Worm (Caenorhabditis elegans): ENCODE results near the gene srh-55.

srh-55 gene

ce11 chrV:15158691-15159090, 5.3 kb downstream of the srh-55 start, which contains the start of gene str-45:
TSS of gene str-45 (plus strand) at chrV:15158991.
- TF ChIP-seq ceh-18 (tag; optimal IDR thresholded peaks at IDR 0.05): no peak
- no peak for TF ChIP-seq K09A11.1 (tag; optimal IDR thresholded peaks at IDR 0.05; ENCODE audit: insufficient read depth)
- TF ChIP-seq K02D7.2 (tag; optimal IDR thresholded peaks at IDR 0.05): no peak
- TF ChIP-seq gmeb-2 (tag; optimal IDR thresholded peaks at IDR 0.05): no peak
- no peak for TF ChIP-seq ceh-6 (GFP tag; optimal IDR thresholded peaks at IDR 0.05)
- TF ChIP-seq elt-4 (tag; optimal IDR thresholded peaks at IDR 0.05): no peak
- TF ChIP-seq ref-2 (tag; optimal IDR thresholded peaks at IDR 0.05): no peak
- no peak for TF ChIP-seq ceh-48 (tag; optimal IDR thresholded peaks at IDR 0.05)
- no peak for TF ChIP-seq lim-6 (tag; optimal IDR thresholded peaks at IDR 0.05)

ce11 chrV:15162697-15163096, 9.3 kb downstream of the srh-55 start, which contains the start of gene srz-11:
TSS of gene srz-11 (plus strand) at chrV:15163082.
- TF ChIP-seq fkh-6 (tag; optimal IDR thresholded peaks at IDR 0.05): no peak
- TF ChIP-seq ceh-2 (tag; optimal IDR thresholded peaks at IDR 0.05): no peak
- TF ChIP-seq pat-9 (tag; optimal IDR thresholded peaks at IDR 0.05): no peak
- no peak for TF ChIP-seq unc-3 (GFP tag; conservative IDR thresholded peaks at IDR 0.05)
- TF ChIP-seq unc-3 (tag; optimal IDR thresholded peaks at IDR 0.05): no peak
- no peak for TF ChIP-seq pag-3 (tag; optimal IDR thresholded peaks at IDR 0.05; ENCODE audit: borderline replicate concordance)
- no peak for TF ChIP-seq lim-6 (tag; optimal IDR thresholded peaks at IDR 0.05)
- no peak for TF ChIP-seq hlh-30 (tag; optimal IDR thresholded peaks at IDR 0.05; ENCODE audit: insufficient read depth)

DNA sequence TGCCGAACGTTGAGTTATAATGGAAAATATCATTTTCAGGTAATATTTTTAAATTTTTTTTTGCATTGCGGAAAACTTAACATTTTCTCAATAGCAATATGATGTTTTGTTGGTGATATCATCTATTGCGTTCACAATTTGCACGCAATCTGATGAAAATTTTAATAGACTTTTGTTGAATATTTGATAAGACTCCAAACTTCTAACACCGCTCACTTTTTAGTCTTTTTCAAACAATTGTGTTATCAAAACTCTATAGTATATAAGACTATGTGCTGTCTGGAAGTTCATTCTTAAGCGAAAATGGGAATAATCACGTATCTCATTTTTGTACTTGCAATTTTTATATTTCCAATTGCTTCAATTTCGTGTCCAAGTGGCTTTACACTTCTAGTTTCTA, 22.1 kb downstream of the srh-55 start, which contains the start of gene clec-47:
Gene clec-47 (plus strand): TSS at position 301 of the 400 bp plus-strand sequence.
- TF ChIP-seq ahr-1 (tag; optimal IDR thresholded peaks at IDR 0.05) (no peak), unc-55 (GFP tag; optimal IDR thresholded peaks at IDR 0.05) (no peak), fkh-6 (tag; optimal IDR thresholded peaks at IDR 0.05) (no peak), tbx-7 (tag; optimal IDR thresholded peaks at IDR 0.05) (no peak), ref-2 (tag; optimal IDR thresholded peaks at IDR 0.05) (no peak), ceh-22 (tag; optimal IDR thresholded peaks at IDR 0.05) (no peak), F13H6.1 (tag; optimal IDR thresholded peaks at IDR 0.05) (no peak), ceh-24 (tag; optimal IDR thresholded peaks at IDR 0.05) (no peak), ceh-30 (tag; optimal IDR thresholded peaks at IDR 0.05) (no peak), dve-1 (tag; optimal IDR thresholded peaks at IDR 0.05) (no peak), nfya-1 (tag; optimal IDR thresholded peaks at IDR 0.05) (no peak), sox-2 (GFP tag; IDR thresholded peaks at IDR 0.05) (no peak)

- TF ChIP-seq pha-2 (tag; optimal IDR thresholded peaks at IDR 0.05) (no peak), ref-2 (tag; optimal IDR thresholded peaks at IDR 0.05) (no peak), zip-5 (tag; optimal IDR thresholded peaks at IDR 0.05) (no peak), ahr-1 (tag; optimal IDR thresholded peaks at IDR 0.05) (no peak), tbx-7 (tag; optimal IDR thresholded peaks at IDR 0.05) (no peak), lim-6 (tag; optimal IDR thresholded peaks at IDR 0.05) (no peak), ceh-19 (GFP tag; optimal IDR thresholded peaks at IDR 0.05) (no peak)
Measured at ce11 chrV:15179757-15180156, 26.4 kb downstream of the srh-55 start, which contains the start of gene T09F5.10. TSS of gene T09F5.10 (plus strand) at chrV:15180057.

- no peak for TF ChIP-seq pat-9 (tag; optimal IDR thresholded peaks at IDR 0.05)
- no peak for TF ChIP-seq ceh-2 (tag; optimal IDR thresholded peaks at IDR 0.05)
- TF ChIP-seq tbx-7 (tag; optimal IDR thresholded peaks at IDR 0.05): no peak
- TF ChIP-seq dve-1 (tag; optimal IDR thresholded peaks at IDR 0.05): no peak
- no peak for TF ChIP-seq eyg-1 (tag; optimal IDR thresholded peaks at IDR 0.05)
- TF ChIP-seq nfya-1 (tag; optimal IDR thresholded peaks at IDR 0.05): no peak
- TF ChIP-seq madf-2 (tag; optimal IDR thresholded peaks at IDR 0.05): no peak
- TF ChIP-seq hlh-13 (GFP tag; optimal IDR thresholded peaks at IDR 0.05): no peak
- TF ChIP-seq elt-2 (tag; optimal IDR thresholded peaks at IDR 0.05): no peak
Measured at ce11 chrV:15181899-15182298, 28.5 kb downstream of the srh-55 start.
